Worm (Caenorhabditis elegans): ENCODE data around the gene ZK813.2.

Gene ZK813.2

DNA sequence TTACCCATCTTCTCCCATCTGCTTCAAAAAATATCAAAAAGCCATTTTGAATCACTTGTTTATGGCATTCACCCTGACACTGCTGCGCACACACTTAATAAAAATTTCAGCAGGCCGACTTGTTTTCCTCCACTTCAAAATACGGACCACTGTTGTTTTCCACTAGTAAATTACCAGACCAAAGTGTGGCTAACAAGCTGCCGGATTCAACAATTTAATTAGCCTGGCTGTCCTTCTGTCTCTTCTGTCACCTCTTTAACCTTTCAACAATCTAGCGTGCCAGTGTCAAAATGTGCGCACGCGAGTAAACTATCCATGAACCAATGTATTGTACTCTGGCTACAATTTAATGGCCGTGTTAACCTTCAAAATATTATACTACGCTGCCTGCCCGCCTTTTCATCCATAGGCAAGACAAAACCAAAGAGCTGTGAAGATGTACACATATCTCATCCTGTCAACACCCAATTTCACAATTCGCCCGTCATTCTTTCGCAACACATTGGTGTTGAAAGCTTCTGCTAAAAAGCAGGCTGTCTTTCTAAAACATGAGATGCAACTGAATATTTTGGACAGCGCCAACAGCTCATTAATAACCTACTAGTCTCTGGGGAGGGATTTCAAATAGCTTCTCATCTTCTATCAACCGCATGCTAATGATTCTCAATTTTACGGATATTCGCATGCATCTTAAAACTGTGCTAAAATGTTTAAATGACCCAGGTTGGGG is 20.8 kb downstream of the ZK813.2 start:
- TF ChIP-seq tbx-2 (tag; optimal IDR thresholded peaks at IDR 0.05) (peak; percentile 29), unc-42 (tag; optimal IDR thresholded peaks at IDR 0.05) (peak; percentile 61), hlh-6 (tag; optimal IDR thresholded peaks at IDR 0.05) (no peak), ceh-31 (tag; optimal IDR thresholded peaks at IDR 0.05) (peak; percentile 31), unc-55 (GFP tag; optimal IDR thresholded peaks at IDR 0.05) (peak; percentile 56), sox-2 (GFP tag; IDR thresholded peaks at IDR 0.05) (no peak), ref-2 (tag; optimal IDR thresholded peaks at IDR 0.05) (peak; percentile 3)

DNA sequence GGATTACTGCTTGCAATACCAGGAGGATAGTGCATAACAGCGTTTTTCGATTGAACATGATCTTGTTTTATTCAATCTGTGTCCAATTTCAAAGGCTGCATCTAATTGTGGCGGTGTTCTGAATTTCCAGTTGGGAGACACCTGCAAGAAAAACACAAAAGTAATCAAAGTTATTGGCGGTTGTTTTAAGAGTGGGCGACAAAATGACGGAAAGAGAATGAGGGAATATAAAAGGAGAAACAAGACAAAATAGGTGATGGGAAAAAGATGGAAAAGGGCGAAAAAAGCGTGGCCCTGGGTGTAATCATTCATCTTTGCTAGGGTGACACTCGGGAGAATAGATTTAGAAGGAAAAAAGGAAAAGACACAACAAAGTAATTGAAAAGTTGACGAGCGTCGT is 22.2 kb downstream of the ZK813.2 start, which contains the start of the genes ZK377.15 and sax-3:
TSS of gene ZK377.15 (minus strand) at position 101 of the 400 bp plus-strand sequence.
TSS of gene sax-3 (minus strand) at position 143 of the 400 bp plus-strand sequence.
- TF ChIP-seq unc-55 (GFP tag; optimal IDR thresholded peaks at IDR 0.05) (no peak), ceh-34 (tag; optimal IDR thresholded peaks at IDR 0.05) (no peak), ref-2 (tag; optimal IDR thresholded peaks at IDR 0.05) (no peak), ceh-6 (GFP tag; optimal IDR thresholded peaks at IDR 0.05) (no peak), pag-3 (tag; optimal IDR thresholded peaks at IDR 0.05; ENCODE audit: borderline replicate concordance) (no peak)

DNA sequence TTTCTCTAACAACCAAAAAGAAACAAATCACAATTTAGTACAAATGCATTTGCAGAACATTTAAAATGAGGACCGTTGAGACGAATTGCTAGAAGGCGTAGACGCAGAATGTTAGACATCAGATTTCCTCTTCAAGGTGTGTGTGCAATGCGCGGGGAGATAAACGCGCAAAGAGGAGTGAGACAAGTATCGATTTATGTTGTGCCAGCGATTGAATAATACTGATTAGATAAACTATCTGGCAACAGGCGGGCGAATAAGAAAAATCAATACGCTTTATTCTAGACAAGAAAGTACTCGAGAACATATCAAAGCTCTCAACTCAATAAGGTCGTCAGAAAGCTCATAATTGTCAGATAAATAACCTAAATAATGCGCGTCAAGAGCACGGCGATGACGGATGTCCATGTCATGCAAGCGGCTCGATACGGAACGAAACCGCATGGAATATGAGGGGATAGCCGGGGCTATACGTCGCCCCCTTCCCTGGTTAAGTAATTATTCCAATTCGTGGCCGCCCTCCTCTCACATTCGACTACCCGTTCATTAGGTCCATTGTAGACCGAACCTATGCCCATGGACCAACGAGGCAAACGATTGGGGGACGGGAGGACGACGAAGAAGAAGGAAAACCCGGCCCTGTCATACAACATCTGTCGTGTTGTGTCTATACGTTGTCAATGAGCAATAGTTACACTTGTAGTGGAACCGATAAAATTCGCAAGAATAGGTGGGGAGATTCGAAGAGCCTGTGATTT is 23.6 kb downstream of the ZK813.2 start:
- TF ChIP-seq sox-4 (tag; optimal IDR thresholded peaks at IDR 0.05), result no peak
- TF ChIP-seq Y22D7AL.16 (tag; optimal IDR thresholded peaks at IDR 0.05), result no peak
- TF ChIP-seq hlh-15 (tag; optimal IDR thresholded peaks at IDR 0.05), result no peak
- TF ChIP-seq nhr-232 (tag; optimal IDR thresholded peaks at IDR 0.05), result no peak
- no peak for TF ChIP-seq ceh-30 (tag; optimal IDR thresholded peaks at IDR 0.05)
- TF ChIP-seq npax-4 (tag; optimal IDR thresholded peaks at IDR 0.05), result no peak
- TF ChIP-seq elt-2 (tag; optimal IDR thresholded peaks at IDR 0.05), result peak; percentile 61
- TF ChIP-seq syd-9 (tag; optimal IDR thresholded peaks at IDR 0.05), result no peak
- TF ChIP-seq unc-42 (tag; optimal IDR thresholded peaks at IDR 0.05), result peak; percentile 56
- TF ChIP-seq ahr-1 (tag; optimal IDR thresholded peaks at IDR 0.05), result no peak
- TF ChIP-seq hlh-30 (tag; optimal IDR thresholded peaks at IDR 0.05; ENCODE audit: insufficient read depth), result no peak
- no peak for TF ChIP-seq gmeb-2 (tag; optimal IDR thresholded peaks at IDR 0.05)
- no peak for TF ChIP-seq ceh-19 (GFP tag; optimal IDR thresholded peaks at IDR 0.05)
- TF ChIP-seq ceh-24 (tag; optimal IDR thresholded peaks at IDR 0.05), result no peak
- no peak for TF ChIP-seq mec-3 (tag; optimal IDR thresholded peaks at IDR 0.05; ENCODE audit: borderline replicate concordance)
- TF ChIP-seq sdc-2 (tag; optimal IDR thresholded peaks at IDR 0.05), result peak; percentile 42
- no peak for TF ChIP-seq fkh-10 (GFP tag; optimal IDR thresholded peaks at IDR 0.05)
- TF ChIP-seq tbx-2 (tag; optimal IDR thresholded peaks at IDR 0.05), result peak; percentile 9
- TF ChIP-seq rnt-1 (tag; optimal IDR thresholded peaks at IDR 0.05), result no peak
- no peak for TF ChIP-seq pros-1 (tag; optimal IDR thresholded peaks at IDR 0.05)
- no peak for TF ChIP-seq pat-9 (tag; optimal IDR thresholded peaks at IDR 0.05)
- TF ChIP-seq ceh-2 (tag; optimal IDR thresholded peaks at IDR 0.05), result no peak
- TF ChIP-seq ceh-48 (tag; optimal IDR thresholded peaks at IDR 0.05), result peak; percentile 36
- peak; percentile 26 for TF ChIP-seq ceh-31 (tag; optimal IDR thresholded peaks at IDR 0.05)
- TF ChIP-seq pqm-1 (tag; optimal IDR thresholded peaks at IDR 0.05), result no peak
- TF ChIP-seq ceh-45 (GFP tag; IDR thresholded peaks at IDR 0.05), result no peak
- TF ChIP-seq ceh-22 (tag; optimal IDR thresholded peaks at IDR 0.05), result no peak
- TF ChIP-seq dmd-4 (tag; optimal IDR thresholded peaks at IDR 0.05; ENCODE audit: borderline replicate concordance), result no peak

DNA sequence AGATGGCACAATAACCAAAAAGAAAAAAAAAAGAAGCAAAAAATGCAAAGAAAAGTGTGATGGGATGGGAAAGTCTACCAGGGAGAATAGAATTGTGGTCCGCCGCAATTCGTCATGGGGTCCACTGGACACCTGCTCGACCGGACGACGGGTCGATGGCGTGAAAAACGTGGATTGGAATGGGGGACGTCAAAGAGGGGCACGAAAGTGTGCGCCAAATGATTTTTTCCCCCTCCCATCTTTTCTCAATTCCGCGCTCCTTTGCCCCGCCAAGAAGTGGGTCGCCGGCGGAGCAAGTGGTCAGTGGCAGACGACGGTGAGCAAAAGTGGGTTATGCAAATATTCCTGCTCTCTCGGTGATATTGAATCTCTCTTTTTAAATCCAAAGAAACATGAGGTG is 24.3 kb downstream of the ZK813.2 start:
- no peak for TF ChIP-seq sox-2 (GFP tag; IDR thresholded peaks at IDR 0.05)
- TF ChIP-seq ref-2 (tag; optimal IDR thresholded peaks at IDR 0.05), result no peak
- peak; percentile 19 for TF ChIP-seq ceh-9 (tag; optimal IDR thresholded peaks at IDR 0.05)
